Worm (Caenorhabditis elegans) whole organism, mixed stage, embryonic: ENCODE data around the gene cpna-5.

Experiments
- blmp-1 ChIP-seq: fragments of 150-350 bp; optimal IDR thresholded peaks from 2 replicates; lab custom pipeline; 2014; ENCODE audit warnings: missing biosample characterization, missing genetic modification characterization
- elt-3 ChIP-seq: fragments of 150-350 bp; optimal IDR thresholded peaks from 2 replicates; lab custom pipeline; 2014; ENCODE audit warnings: missing biosample characterization, missing genetic modification characterization
- lsy-2 ChIP-seq: fragments of 150-350 bp; optimal IDR thresholded peaks from 2 replicates; lab custom pipeline; 2014; ENCODE audit warnings: missing biosample characterization, missing genetic modification characterization
- mls-2 ChIP-seq: sonication (generic microtip); optimal IDR thresholded peaks from 2 replicates; lab custom pipeline; 2016; ENCODE audit warnings: mild to moderate bottlenecking, missing genetic modification characterization, moderate library complexity, missing compliant biosample characterization
- nhr-12 ChIP-seq: fragments of 150-350 bp; optimal IDR thresholded peaks from 2 replicates; lab custom pipeline; 2014; ENCODE audit warnings: missing biosample characterization, missing genetic modification characterization
- nhr-237 ChIP-seq: fragments of 150-350 bp; optimal IDR thresholded peaks from 2 replicates; lab custom pipeline; 2014; ENCODE audit warnings: missing biosample characterization, missing genetic modification characterization
- pha-4 ChIP-seq: fragments of 150-350 bp; optimal IDR thresholded peaks from 2 replicates; lab custom pipeline; 2018; ENCODE audit warnings: missing biosample characterization, missing genetic modification reagents, missing genetic modification characterization
- unc-120 ChIP-seq: sonication (generic microtip); optimal IDR thresholded peaks from 2 replicates; lab custom pipeline; 2017; ENCODE audit warnings: missing genetic modification characterization, missing compliant biosample characterization; ENCODE audit not compliant: poor library complexity, severe bottlenecking
- unc-39 ChIP-seq: fragments of 150-350 bp; optimal IDR thresholded peaks from 2 replicates; lab custom pipeline; 2014; ENCODE audit warnings: missing biosample characterization, missing genetic modification characterization
- ztf-11 ChIP-seq: fragments of 150-350 bp; optimal IDR thresholded peaks from 2 replicates; lab custom pipeline; 2014; ENCODE audit warnings: missing biosample characterization, missing genetic modification characterization

DNA sequence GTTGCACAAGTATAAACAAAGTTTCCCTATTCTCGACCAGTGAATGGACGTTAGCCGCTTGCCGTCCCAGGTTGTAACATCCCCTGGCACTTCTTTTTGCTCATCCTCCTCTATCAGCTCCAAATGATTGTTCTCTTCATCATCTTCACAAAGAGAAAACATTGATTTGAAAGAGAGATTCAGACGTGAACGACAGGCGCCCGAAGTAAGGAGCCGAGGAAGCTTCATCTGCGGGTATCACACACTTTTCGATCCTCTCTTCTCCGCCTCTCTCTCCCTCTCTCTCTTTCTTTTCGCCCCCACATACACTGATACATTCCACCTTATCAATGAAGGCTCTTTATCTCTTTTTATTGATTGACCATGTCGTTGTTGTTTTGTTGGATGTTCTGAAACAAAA lies 4.4 kb upstream of the cpna-5 start:
- peak; percentile 81 for TF ChIP-seq unc-120 (tag; lab: Kevin White, UChicago)
- TF ChIP-seq nhr-12 (tag; lab: Kevin White, UChicago) = no peak
- no peak for TF ChIP-seq ztf-11 (tag; lab: Kevin White, UChicago)
- TF ChIP-seq elt-3 (tag; lab: Kevin White, UChicago) = no peak
- TF ChIP-seq mls-2 (tag; lab: Kevin White, UChicago) = no peak
- no peak for TF ChIP-seq nhr-237 (tag; lab: Kevin White, UChicago)
- TF ChIP-seq unc-39 (tag; lab: Kevin White, UChicago) = no peak
- TF ChIP-seq blmp-1 = no peak
- TF ChIP-seq lsy-2 = no peak
- TF ChIP-seq pha-4 = no peak
